Fruit fly (Drosophila melanogaster) whole organism, embryonic: Measurements from ENCODE around the gene CG13039.
A peak's percentile ranks its signal among the peaks of the same experiment; 100 is the strongest.

ENCODE experiments used
- Aef1 ChIP-seq: fragments of 200-800 bp; sonication (Bioruptor generic); IDR thresholded peaks from 3 replicates; pipeline ENCODE4 v1.3.6; 2022; ENCODE audit warnings: missing biosample characterization, missing genetic modification characterization
- Awh ChIP-seq: fragments of 200-800 bp; sonication (Bioruptor generic); IDR thresholded peaks from 2 replicates; pipeline ENCODE4, ENCODE4 v1.3.6; 2022; ENCODE audit warnings: missing biosample characterization, missing genetic modification characterization
- Bdp1 ChIP-seq: fragments of 200-800 bp; sonication (Bioruptor generic); optimal IDR thresholded peaks from 3 replicates; lab custom pipeline; 2016; ENCODE audit warnings: missing biosample characterization, missing genetic modification characterization
- Blimp-1 ChIP-seq: fragments of 200-800 bp; sonication (Bioruptor generic); optimal IDR thresholded peaks from 3 replicates; lab custom pipeline; 2018; ENCODE audit warnings: missing biosample characterization, missing genetic modification characterization, mild to moderate bottlenecking, moderate library complexity, missing genetic modification reagents
- Bteb2 ChIP-seq: fragments of 200-800 bp; sonication (Bioruptor generic); optimal IDR thresholded peaks from 2 replicates; lab custom pipeline; 2016; ENCODE audit warnings: missing biosample characterization, missing genetic modification characterization
- C15 ChIP-seq: fragments of 200-800 bp; sonication (Bioruptor generic); IDR thresholded peaks from 3 replicates; pipeline ENCODE4 v1.3.6; 2022; ENCODE audit warnings: missing biosample characterization, missing genetic modification characterization
- CG12236 ChIP-seq: fragments of 200-800 bp; sonication (Bioruptor generic); optimal IDR thresholded peaks from 2 replicates; lab custom pipeline; 2016; ENCODE audit warnings: missing biosample characterization, missing genetic modification characterization
- CG12391 ChIP-seq: fragments of 200-800 bp; sonication (Bioruptor generic); optimal IDR thresholded peaks from 3 replicates; lab custom pipeline; 2018; ENCODE audit warnings: missing biosample characterization, mild to moderate bottlenecking, missing genetic modification characterization, moderate library complexity
- CG12659 ChIP-seq: fragments of 200-800 bp; sonication (Bioruptor generic); optimal IDR thresholded peaks from 3 replicates; lab custom pipeline; 2017; ENCODE audit warnings: mild to moderate bottlenecking, missing biosample characterization, missing genetic modification reagents, missing genetic modification characterization
- CG12769 ChIP-seq: fragments of 200-800 bp; sonication (Bioruptor generic); optimal IDR thresholded peaks from 2 replicates; lab custom pipeline; 2019; ENCODE audit warnings: missing biosample characterization, mild to moderate bottlenecking, missing genetic modification characterization, moderate library complexity
- CG16815 ChIP-seq: fragments of 200-800 bp; sonication (Bioruptor generic); optimal IDR thresholded peaks from 3 replicates; lab custom pipeline; 2017; ENCODE audit warnings: missing biosample characterization, mild to moderate bottlenecking, missing genetic modification characterization
- CG18599 ChIP-seq: fragments of 200-800 bp; sonication (Bioruptor generic); optimal IDR thresholded peaks from 3 replicates; lab custom pipeline; 2017; ENCODE audit warnings: missing biosample characterization, missing genetic modification characterization, mild to moderate bottlenecking, moderate library complexity, missing genetic modification reagents
- CG31224 ChIP-seq: fragments of 200-800 bp; sonication (Bioruptor generic); IDR thresholded peaks from 2 replicates; pipeline ENCODE4 v1.3.6; 2022; ENCODE audit warnings: missing biosample characterization, missing genetic modification characterization
- CG31441 ChIP-seq: fragments of 200-800 bp; sonication (Bioruptor generic); IDR thresholded peaks from 2 replicates; pipeline ENCODE4 v1.3.6; 2022; ENCODE audit warnings: missing biosample characterization, missing genetic modification characterization
- CG32532 ChIP-seq: fragments of 200-800 bp; sonication (Bioruptor generic); IDR thresholded peaks from 2 replicates; pipeline ENCODE4 v1.3.6; 2022; ENCODE audit warnings: missing biosample characterization, missing genetic modification characterization
- CG42726 ChIP-seq: fragments of 200-800 bp; sonication (Bioruptor generic); IDR thresholded peaks from 2 replicates; pipeline ENCODE4 v1.3.6; 2022; ENCODE audit warnings: missing biosample characterization, missing genetic modification characterization; ENCODE audit not compliant: partially characterized antibody
- CG43689 ChIP-seq: fragments of 200-800 bp; sonication (Bioruptor generic); IDR thresholded peaks from 2 replicates; pipeline ENCODE4 v1.3.6; 2022; ENCODE audit warnings: missing biosample characterization, missing genetic modification characterization
- CG8388 ChIP-seq: fragments of 200-800 bp; sonication (Bioruptor generic); optimal IDR thresholded peaks from 2 replicates; lab custom pipeline; 2019; ENCODE audit warnings: missing biosample characterization, mild to moderate bottlenecking, missing genetic modification characterization, moderate library complexity
- Ets65A ChIP-seq: fragments of 200-800 bp; sonication (Bioruptor generic); peaks from one replicate; lab custom pipeline; 2016; ENCODE audit warnings: missing biosample characterization, missing genetic modification characterization
- H2.0 ChIP-seq: fragments of 200-800 bp; sonication (Bioruptor generic); IDR thresholded peaks from 2 replicates; pipeline ENCODE4 v1.3.6; 2022; ENCODE audit warnings: missing biosample characterization, missing genetic modification characterization
- MTF-1 ChIP-seq: fragments of 200-800 bp; sonication (Bioruptor generic); optimal IDR thresholded peaks from 2 replicates; lab custom pipeline; 2018; ENCODE audit warnings: missing biosample characterization, mild to moderate bottlenecking, missing genetic modification characterization, borderline replicate concordance
- Med ChIP-seq: fragments of 200-800 bp; sonication (Bioruptor generic); peaks from one replicate; lab custom pipeline; 2016; ENCODE audit warnings: missing biosample characterization, missing genetic modification characterization, mild to moderate bottlenecking, inconsistent platforms, moderate library complexity
- Oli ChIP-seq: fragments of 200-800 bp; sonication (Bioruptor generic); optimal IDR thresholded peaks from 2 replicates; lab custom pipeline; 2018; ENCODE audit warnings: missing biosample characterization, mild to moderate bottlenecking, missing genetic modification characterization, moderate library complexity
- Rfx ChIP-seq: fragments of 200-800 bp; sonication (Bioruptor generic); IDR thresholded peaks from 2 replicates; pipeline ENCODE4 v1.3.6; 2022; ENCODE audit warnings: missing biosample characterization, missing genetic modification characterization
- Side ChIP-seq: fragments of 200-800 bp; sonication (Bioruptor generic); optimal IDR thresholded peaks from 2 replicates; lab custom pipeline; 2016; ENCODE audit warnings: missing biosample characterization, missing genetic modification characterization
- Taf1 ChIP-seq: fragments of 200-800 bp; sonication (Bioruptor generic); IDR thresholded peaks from 2 replicates; pipeline ENCODE4 v1.3.6; 2022; ENCODE audit warnings: missing biosample characterization, missing genetic modification characterization
- ab ChIP-seq: fragments of 200-800 bp; sonication (Bioruptor generic); optimal IDR thresholded peaks from 2 replicates; lab custom pipeline; 2016; ENCODE audit warnings: missing biosample characterization, missing genetic modification characterization
- ac ChIP-seq: fragments of 200-800 bp; sonication (Bioruptor generic); optimal IDR thresholded peaks from 3 replicates; lab custom pipeline; 2017; ENCODE audit warnings: missing biosample characterization, mild to moderate bottlenecking, missing genetic modification characterization
- bsh ChIP-seq, 2 experiments: fragments of 200-800 bp; sonication (Bioruptor generic); optimal IDR thresholded peaks; 2 replicates each; lab custom pipeline; 2017 to 2018; ENCODE audit warnings: mild to moderate bottlenecking in 2 of 2, missing biosample characterization in 2 of 2, missing genetic modification characterization in 2 of 2, moderate library complexity in 1 of 2
- cg ChIP-seq: fragments of 200-800 bp; sonication (Bioruptor generic); optimal IDR thresholded peaks from 3 replicates; lab custom pipeline; 2019; ENCODE audit warnings: missing biosample characterization, mild to moderate bottlenecking, missing genetic modification characterization, moderate library complexity
- chinmo ChIP-seq: fragments of 200-800 bp; sonication (Bioruptor generic); IDR thresholded peaks from 4 replicates; pipeline ENCODE4 v1.3.6; 2022; ENCODE audit warnings: missing biosample characterization, missing genetic modification characterization; ENCODE audit not compliant: partially characterized antibody
- croc ChIP-seq: fragments of 200-800 bp; sonication (Bioruptor generic); conservative IDR thresholded peaks from 3 replicates; pipeline ENCODE4 v1.3.6; 2022; ENCODE audit warnings: missing biosample characterization, missing genetic modification characterization
- fd96Cb ChIP-seq: fragments of 200-800 bp; sonication (Bioruptor generic); optimal IDR thresholded peaks from 2 replicates; lab custom pipeline; 2018; ENCODE audit warnings: missing biosample characterization, mild to moderate bottlenecking, missing genetic modification characterization, moderate library complexity
- fru ChIP-seq: fragments of >200 bp; optimal IDR thresholded peaks from 2 replicates; lab custom pipeline; 2017
- ftz-f1 ChIP-seq: fragments of 200-800 bp; sonication (Bioruptor generic); optimal IDR thresholded peaks from 2 replicates; lab custom pipeline; 2016; ENCODE audit warnings: missing biosample characterization, missing genetic modification characterization
- grn ChIP-seq: fragments of 200-800 bp; sonication (Bioruptor generic); optimal IDR thresholded peaks from 3 replicates; lab custom pipeline; 2017; ENCODE audit warnings: missing biosample characterization, missing genetic modification characterization
- oc ChIP-seq: fragments of 200-800 bp; sonication (Bioruptor generic); optimal IDR thresholded peaks from 2 replicates; lab custom pipeline; 2018; ENCODE audit warnings: missing biosample characterization, mild to moderate bottlenecking, missing genetic modification characterization, moderate library complexity
- otp ChIP-seq: fragments of 200-800 bp; sonication (Bioruptor generic); IDR thresholded peaks from 3 replicates; pipeline ENCODE4, ENCODE4 v1.3.6; 2022; ENCODE audit warnings: missing biosample characterization, missing genetic modification characterization
- pan ChIP-seq, 4 experiments: fragments of >200 bp in 3 of 4; fragments of 200-800 bp in 1 of 4; sonication (Bioruptor generic) in 1 of 4; optimal IDR thresholded peaks in 3 of 4; IDR thresholded peaks in 1 of 4; 2 replicates each; pipeline versions ENCODE4 v1.3.6 to Lab custom; 2017 to 2022; ENCODE audit warnings: missing biosample characterization in 2 of 4, missing genetic modification characterization in 2 of 4, mixed read lengths in 1 of 4
- phol ChIP-seq: fragments of 200-800 bp; sonication (Bioruptor generic); optimal IDR thresholded peaks from 3 replicates; lab custom pipeline; 2018; ENCODE audit warnings: missing biosample characterization, mild to moderate bottlenecking, missing genetic modification characterization, moderate library complexity
- pros ChIP-seq: fragments of 200-800 bp; sonication (Bioruptor generic); optimal IDR thresholded peaks from 3 replicates; lab custom pipeline; 2019; ENCODE audit warnings: missing biosample characterization, mild to moderate bottlenecking, missing genetic modification characterization, moderate library complexity
- row ChIP-seq: fragments of 200-800 bp; sonication (Bioruptor generic); IDR thresholded peaks from 3 replicates; pipeline ENCODE4 v1.3.6; 2022; ENCODE audit warnings: missing biosample characterization, missing genetic modification characterization
- sd ChIP-seq: fragments of 200-800 bp; sonication (Bioruptor generic); optimal IDR thresholded peaks from 3 replicates; lab custom pipeline; 2018; ENCODE audit warnings: missing biosample characterization, mild to moderate bottlenecking, missing genetic modification characterization, moderate library complexity
- sim ChIP-seq: fragments of 200-800 bp; sonication (Bioruptor generic); IDR thresholded peaks from 2 replicates; pipeline ENCODE4 v1.3.6; 2022; ENCODE audit warnings: missing biosample characterization, missing genetic modification characterization
- slou ChIP-seq: fragments of 200-800 bp; sonication (Bioruptor generic); optimal IDR thresholded peaks from 3 replicates; lab custom pipeline; 2016; ENCODE audit warnings: missing biosample characterization, missing genetic modification characterization
- tll ChIP-seq, 2 experiments: fragments of 200-800 bp in 1 of 2; fragments of >200 bp in 1 of 2; sonication (Bioruptor generic) in 1 of 2; optimal IDR thresholded peaks; 2 replicates each; lab custom pipeline; 2017 to 2019; ENCODE audit warnings: missing biosample characterization in 2 of 2, missing genetic modification characterization in 2 of 2, mild to moderate bottlenecking in 1 of 2, moderate library complexity in 1 of 2
- ttk ChIP-seq: fragments of 200-800 bp; sonication (Bioruptor generic); IDR thresholded peaks from 2 replicates; pipeline ENCODE4 v2.1.2; 2022; ENCODE audit warnings: missing biosample characterization, missing genetic modification characterization
- unpg ChIP-seq: fragments of 200-800 bp; sonication (Bioruptor generic); optimal IDR thresholded peaks from 3 replicates; lab custom pipeline; 2018; ENCODE audit warnings: missing biosample characterization, mild to moderate bottlenecking, missing genetic modification characterization, moderate library complexity

CG13039 gene

DNA sequence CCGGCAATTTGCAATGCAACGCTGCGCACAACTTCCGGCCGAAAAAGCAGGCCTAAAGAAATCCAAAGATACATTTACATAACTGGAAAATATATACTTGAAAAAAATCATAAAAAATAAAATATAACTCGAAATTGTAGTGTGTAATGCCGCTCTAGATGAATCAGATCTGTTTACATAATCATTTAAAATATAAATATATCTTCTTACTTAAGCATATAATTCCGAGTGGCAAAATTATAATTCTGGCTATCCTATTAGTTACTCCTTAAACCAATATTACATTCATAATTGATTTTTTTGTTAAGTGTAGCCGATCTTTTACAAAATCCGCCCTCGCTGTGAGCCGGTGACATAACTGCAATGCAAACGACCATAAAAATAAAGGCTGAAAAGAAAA lies 12.9 kb upstream of the CG13039 start (continued):
- TF ChIP-seq croc (GFP tag; lab: Robert Waterston, UW) = no peak
- TF ChIP-seq otp (GFP tag; lab: Robert Waterston, UW) = no peak
- no peak for TF ChIP-seq Rfx
- TF ChIP-seq CG12391 = no peak
- peak; percentile 9 for TF ChIP-seq Oli (tag; lab: Kevin White, UChicago)
- no peak for TF ChIP-seq sim (GFP tag; lab: Robert Waterston, UW)
- TF ChIP-seq ttk (GFP tag; lab: Robert Waterston, UW) = 0 out of 2 replicates have a peak, but pooled peaks have one; percentile 25
- TF ChIP-seq row (GFP tag; lab: Robert Waterston, UW) = peak; percentile 23; the same call in 1 of the 3 replicates
- TF ChIP-seq fru (lab: Kevin White, UChicago) = no peak
- TF ChIP-seq Ets65A = peak; percentile 57
- TF ChIP-seq ab (GFP tag; lab: Kevin White, UChicago) = no peak
- peak; percentile 42; the same call in 1 of the 2 replicates for TF ChIP-seq CG31441 (GFP tag; lab: Robert Waterston, UW)
- TF ChIP-seq unpg = no peak
- TF ChIP-seq ac (GFP tag; lab: Kevin White, UChicago) = no peak
- TF ChIP-seq C15 (GFP tag; lab: Robert Waterston, UW) = no peak
- no peak for TF ChIP-seq slou (GFP tag; lab: Kevin White, UChicago)
- no peak for TF ChIP-seq CG16815
- no peak for TF ChIP-seq Side (GFP tag; lab: Kevin White, UChicago)
- peak; percentile 0 for TF ChIP-seq fd96Cb (tag; lab: Kevin White, UChicago)
- TF ChIP-seq Bteb2 (GFP tag; lab: Kevin White, UChicago) = no peak
- no peak for TF ChIP-seq bsh (GFP tag; optimal IDR thresholded peaks at IDR 0.05; lab: Kevin White, UChicago)
- no peak for TF ChIP-seq Bdp1
- TF ChIP-seq, all 482 proteins: peak for 17

dm6 chr3L:16338703-16339102 lies 12.1 kb upstream of the CG13039 start, which contains the start of gene CG4998:
CG4998 (plus strand) TSS chr3L:16339003.
- no peak for TF ChIP-seq H2.0 (GFP tag; lab: Robert Waterston, UW)
- no peak for TF ChIP-seq CG12659 (GFP tag; lab: Kevin White, UChicago)
- TF ChIP-seq CG31224 (GFP tag; lab: Robert Waterston, UW) = no peak
- peak; percentile 8 for TF ChIP-seq CG12769 (tag; lab: Kevin White, UChicago)
- TF ChIP-seq CG18599 = no peak
- TF ChIP-seq grn (GFP tag; lab: Kevin White, UChicago) = no peak
- no peak for TF ChIP-seq Aef1
- peak; percentile 8 for TF ChIP-seq Blimp-1 (GFP tag; lab: Kevin White, UChicago)
- no peak for TF ChIP-seq pan (optimal IDR thresholded peaks at IDR 0.05; lab: Kevin White, UChicago)
- TF ChIP-seq pan (GFP tag; optimal IDR thresholded peaks at IDR 0.05 in 1 of 2, IDR thresholded peaks at IDR 0.05 in 1 of 2) = peak in 1 of 2 experiments; percentile 14
- no peak for TF ChIP-seq CG32532 (GFP tag; lab: Robert Waterston, UW)
- TF ChIP-seq CG42726 (GFP tag; lab: Robert Waterston, UW) = no peak
- no peak for TF ChIP-seq phol (tag; lab: Kevin White, UChicago)

DNA sequence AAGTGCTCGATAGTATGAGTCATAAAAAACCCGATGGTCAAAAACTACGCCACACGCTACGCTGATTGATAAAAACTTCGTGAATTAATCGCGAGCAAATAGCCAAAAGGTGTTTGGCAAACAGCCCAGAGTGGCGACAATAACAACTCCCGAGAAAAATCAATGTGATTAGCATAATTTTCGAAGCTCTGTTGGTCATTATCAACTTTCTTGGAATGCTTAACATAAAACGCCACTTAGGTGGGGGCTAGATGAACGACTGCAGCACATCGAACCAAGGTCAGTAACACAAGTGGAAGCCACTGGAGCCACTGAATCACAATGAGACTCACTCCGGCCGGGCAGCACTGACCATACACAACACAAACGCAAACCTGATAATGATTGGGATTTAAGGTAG lies 11.2 kb upstream of the CG13039 start:
- TF ChIP-seq Med (GFP tag; lab: Kevin White, UChicago) = peak; percentile 20
- TF ChIP-seq CG43689 = 0 out of 2 replicates have a peak, but pooled peaks have one; percentile 10
- TF ChIP-seq CG32532 (GFP tag; lab: Robert Waterston, UW) = 0 out of 2 replicates have a peak, but pooled peaks have one; percentile 10
- no peak for TF ChIP-seq CG8388 (GFP tag; lab: Kevin White, UChicago)
- peak; percentile 68 for TF ChIP-seq CG12769 (tag; lab: Kevin White, UChicago)
- TF ChIP-seq MTF-1 (GFP tag; lab: Kevin White, UChicago) = no peak
- TF ChIP-seq cg (GFP tag; lab: Kevin White, UChicago) = no peak
- peak; percentile 63 for TF ChIP-seq Blimp-1 (GFP tag; lab: Kevin White, UChicago)
- TF ChIP-seq Awh (GFP tag; lab: Robert Waterston, UW) = peak; percentile 47
- peak; percentile 62 for TF ChIP-seq pros (GFP tag; lab: Kevin White, UChicago)
- TF ChIP-seq chinmo (GFP tag; lab: Robert Waterston, UW) = peak; percentile 71; the same call in 1 of the 4 replicates
- no peak for TF ChIP-seq tll (GFP tag; optimal IDR thresholded peaks at IDR 0.05; lab: Kevin White, UChicago)
- TF ChIP-seq ftz-f1 (GFP tag; lab: Kevin White, UChicago) = peak; percentile 48
- TF ChIP-seq Taf1 (GFP tag; lab: Robert Waterston, UW) = no peak
- TF ChIP-seq CG12236 = no peak
- TF ChIP-seq sd = peak; percentile 66
- TF ChIP-seq oc (tag; lab: Kevin White, UChicago) = peak; percentile 47
